Worm (Caenorhabditis elegans) whole organism, mixed stage, embryonic: ENCODE results near the gene clc-28.
"Not testable (repeated sequence)": the region's sequence is repeated elsewhere in the genome, so short reads cannot be mapped to it uniquely, and the experiment has no call there.

Experiments
- M03D4.4 ChIP-seq: sonication (generic microtip); optimal IDR thresholded peaks from 2 replicates; lab custom pipeline; 2017; ENCODE audit warnings: mild to moderate bottlenecking, missing genetic modification characterization, missing compliant biosample characterization
- bed-3 ChIP-seq: fragments of 200-800 bp; sonication (Bioruptor generic); optimal IDR thresholded peaks from 3 replicates; lab custom pipeline; 2018; ENCODE audit warnings: mild to moderate bottlenecking, missing genetic modification characterization, moderate library complexity, missing compliant biosample characterization
- blmp-1 ChIP-seq: fragments of 150-350 bp; optimal IDR thresholded peaks from 2 replicates; lab custom pipeline; 2014; ENCODE audit warnings: missing biosample characterization, missing genetic modification characterization
- ceh-39 ChIP-seq: fragments of 150-350 bp; optimal IDR thresholded peaks from 2 replicates; lab custom pipeline; 2014; ENCODE audit warnings: missing biosample characterization, missing genetic modification characterization
- ceh-43 ChIP-seq: fragments of 200-800 bp; sonication (Bioruptor generic); optimal IDR thresholded peaks from 2 replicates; lab custom pipeline; 2018; ENCODE audit warnings: mild to moderate bottlenecking, missing genetic modification characterization, moderate library complexity, missing compliant biosample characterization
- ceh-83 ChIP-seq: fragments of 200-800 bp; sonication (Bioruptor generic); optimal IDR thresholded peaks from 2 replicates; lab custom pipeline; 2018; ENCODE audit warnings: mild to moderate bottlenecking, missing genetic modification characterization, missing compliant biosample characterization
- ces-1 ChIP-seq: fragments of 150-350 bp; optimal IDR thresholded peaks from 2 replicates; lab custom pipeline; 2014; ENCODE audit warnings: missing biosample characterization, missing genetic modification reagents, missing genetic modification characterization
- cnd-1 ChIP-seq: fragments of 200-800 bp; sonication (Bioruptor generic); optimal IDR thresholded peaks from 2 replicates; lab custom pipeline; 2018; ENCODE audit warnings: mild to moderate bottlenecking, missing genetic modification characterization, missing compliant biosample characterization
- drap-1 ChIP-seq: fragments of 200-800 bp; sonication (Bioruptor generic); optimal IDR thresholded peaks from 3 replicates; lab custom pipeline; 2018; ENCODE audit warnings: mild to moderate bottlenecking, missing genetic modification characterization, missing compliant biosample characterization
- elt-1 ChIP-seq: sonication (generic microtip); optimal IDR thresholded peaks from 2 replicates; lab custom pipeline; 2017; ENCODE audit warnings: missing genetic modification characterization, mild to moderate bottlenecking, missing compliant biosample characterization, antibody characterized with exemption, moderate library complexity, borderline replicate concordance; ENCODE audit not compliant: insufficient read depth
- elt-3 ChIP-seq: fragments of 150-350 bp; optimal IDR thresholded peaks from 2 replicates; lab custom pipeline; 2014; ENCODE audit warnings: missing biosample characterization, missing genetic modification characterization
- flh-1 ChIP-seq: fragments of 200-800 bp; sonication (Bioruptor generic); optimal IDR thresholded peaks from 2 replicates; lab custom pipeline; 2018; ENCODE audit warnings: mild to moderate bottlenecking, missing genetic modification characterization, moderate library complexity, missing compliant biosample characterization
- ham-2 ChIP-seq: fragments of 200-800 bp; sonication (Bioruptor generic); optimal IDR thresholded peaks from 2 replicates; lab custom pipeline; 2018; ENCODE audit warnings: mild to moderate bottlenecking, missing genetic modification characterization, missing compliant biosample characterization
- hlh-1 ChIP-seq: fragments of 150-350 bp; optimal IDR thresholded peaks from 2 replicates; lab custom pipeline; 2014; ENCODE audit warnings: missing biosample characterization, missing genetic modification reagents, missing genetic modification characterization
- lin-13 ChIP-seq: fragments of 150-350 bp; optimal IDR thresholded peaks from 2 replicates; lab custom pipeline; 2014; ENCODE audit warnings: missing biosample characterization, missing genetic modification characterization
- lsy-2 ChIP-seq: fragments of 150-350 bp; optimal IDR thresholded peaks from 2 replicates; lab custom pipeline; 2014; ENCODE audit warnings: missing biosample characterization, missing genetic modification characterization
- mep-1 ChIP-seq: fragments of 150-350 bp; optimal IDR thresholded peaks from 2 replicates; lab custom pipeline; 2017; ENCODE audit warnings: missing biosample characterization, missing genetic modification reagents, missing genetic modification characterization, inconsistent platforms
- mls-2 ChIP-seq: sonication (generic microtip); optimal IDR thresholded peaks from 2 replicates; lab custom pipeline; 2016; ENCODE audit warnings: mild to moderate bottlenecking, missing genetic modification characterization, moderate library complexity, missing compliant biosample characterization
- nhr-12 ChIP-seq: fragments of 150-350 bp; optimal IDR thresholded peaks from 2 replicates; lab custom pipeline; 2014; ENCODE audit warnings: missing biosample characterization, missing genetic modification characterization
- nhr-237 ChIP-seq: fragments of 150-350 bp; optimal IDR thresholded peaks from 2 replicates; lab custom pipeline; 2014; ENCODE audit warnings: missing biosample characterization, missing genetic modification characterization
- nhr-28 ChIP-seq: fragments of 150-350 bp; optimal IDR thresholded peaks from 2 replicates; lab custom pipeline; 2014; ENCODE audit warnings: missing biosample characterization, missing genetic modification characterization
- nhr-76 ChIP-seq: sonication (generic microtip); optimal IDR thresholded peaks from 2 replicates; lab custom pipeline; 2017; ENCODE audit warnings: missing biosample characterization, missing genetic modification characterization
- pha-4 ChIP-seq: fragments of 150-350 bp; optimal IDR thresholded peaks from 2 replicates; lab custom pipeline; 2018; ENCODE audit warnings: missing biosample characterization, missing genetic modification reagents, missing genetic modification characterization
- sem-2 ChIP-seq: fragments of 200-800 bp; sonication (Bioruptor generic); optimal IDR thresholded peaks from 2 replicates; lab custom pipeline; 2018; ENCODE audit warnings: mild to moderate bottlenecking, missing genetic modification characterization, missing compliant biosample characterization
- snpc-4 ChIP-seq: fragments of 150-350 bp; optimal IDR thresholded peaks from 2 replicates; lab custom pipeline; 2014; ENCODE audit warnings: missing biosample characterization, missing genetic modification characterization
- sptf-1 ChIP-seq: sonication (generic microtip); optimal IDR thresholded peaks from 2 replicates; lab custom pipeline; 2017; ENCODE audit warnings: mild to moderate bottlenecking, missing genetic modification characterization, moderate library complexity, missing compliant biosample characterization
- tbx-8 ChIP-seq: fragments of 200-800 bp; sonication (Bioruptor generic); optimal IDR thresholded peaks from 2 replicates; lab custom pipeline; 2018; ENCODE audit warnings: mild to moderate bottlenecking, missing genetic modification characterization, moderate library complexity, missing compliant biosample characterization
- unc-120 ChIP-seq: sonication (generic microtip); optimal IDR thresholded peaks from 2 replicates; lab custom pipeline; 2017; ENCODE audit warnings: missing genetic modification characterization, missing compliant biosample characterization; ENCODE audit not compliant: poor library complexity, severe bottlenecking
- unc-39 ChIP-seq: fragments of 150-350 bp; optimal IDR thresholded peaks from 2 replicates; lab custom pipeline; 2014; ENCODE audit warnings: missing biosample characterization, missing genetic modification characterization
- unc-62 ChIP-seq: fragments of 150-350 bp; optimal IDR thresholded peaks from 2 replicates; lab custom pipeline; 2014; ENCODE audit warnings: missing biosample characterization, missing genetic modification reagents, missing genetic modification characterization
- zip-8 ChIP-seq: fragments of 150-350 bp; optimal IDR thresholded peaks from 2 replicates; lab custom pipeline; 2014; ENCODE audit warnings: missing biosample characterization, missing genetic modification characterization
- ztf-11 ChIP-seq: fragments of 150-350 bp; optimal IDR thresholded peaks from 2 replicates; lab custom pipeline; 2014; ENCODE audit warnings: missing biosample characterization, missing genetic modification characterization

The clc-28 gene

ce11 chrIII:8339372-8339771 lies at the start of gene clc-28:
clc-28 (minus strand) TSS chrIII:8339472.
- TF ChIP-seq ztf-11, nhr-28, lsy-2 (tag; lab: Kevin White, UChicago): not testable (repeated sequence)

ce11 chrIII:8380645-8381044 lies 41.4 kb upstream of the clc-28 start, which contains the start of gene R05D3.12:
R05D3.12 (plus strand) TSS chrIII:8380945.
- no peak for TF ChIP-seq nhr-12 (tag; lab: Kevin White, UChicago)
- no peak for TF ChIP-seq nhr-76 (tag; lab: Kevin White, UChicago)
- TF ChIP-seq tbx-8, result no peak
- no peak for TF ChIP-seq ztf-11 (tag; lab: Kevin White, UChicago)
- TF ChIP-seq unc-120 (tag; lab: Kevin White, UChicago), result no peak
- TF ChIP-seq, all 35 proteins: peak for 0

ce11 chrIII:8375000-8375399 lies 35.7 kb upstream of the clc-28 start, which contains the start of gene met-2:
met-2 (plus strand) TSS chrIII:8375300.
- TF ChIP-seq pha-4 (no peak), blmp-1 (tag; lab: Kevin White, UChicago) (no peak), ztf-11 (tag; lab: Kevin White, UChicago) (no peak), nhr-12 (tag; lab: Kevin White, UChicago) (no peak), mls-2 (tag; lab: Kevin White, UChicago) (no peak), lsy-2 (tag; lab: Kevin White, UChicago) (no peak), nhr-76 (tag; lab: Kevin White, UChicago) (no peak), nhr-237 (tag; lab: Kevin White, UChicago) (no peak), elt-1 (tag; lab: Kevin White, UChicago) (no peak), drap-1 (GFP tag; lab: Kevin White, UChicago) (no peak)
- TF ChIP-seq, all 35 proteins: peak for 0

- TF ChIP-seq lin-13 (tag; lab: Kevin White, UChicago) (no peak), elt-3 (tag; lab: Kevin White, UChicago) (no peak), ceh-83 (GFP tag; lab: Kevin White, UChicago) (no peak), unc-120 (tag; lab: Kevin White, UChicago) (no peak), unc-62 (GFP tag; lab: Kevin White, UChicago) (no peak), tbx-8 (no peak), lsy-2 (tag; lab: Kevin White, UChicago) (no peak), ceh-43 (GFP tag; lab: Kevin White, UChicago) (no peak)
- TF ChIP-seq, all 35 proteins: peak for 0
Observed at ce11 chrIII:8371595-8372305, 32.5 kb upstream of the clc-28 start, which contains the start of gene lmbr-1. lmbr-1 (plus strand) TSS chrIII:8372255.

DNA sequence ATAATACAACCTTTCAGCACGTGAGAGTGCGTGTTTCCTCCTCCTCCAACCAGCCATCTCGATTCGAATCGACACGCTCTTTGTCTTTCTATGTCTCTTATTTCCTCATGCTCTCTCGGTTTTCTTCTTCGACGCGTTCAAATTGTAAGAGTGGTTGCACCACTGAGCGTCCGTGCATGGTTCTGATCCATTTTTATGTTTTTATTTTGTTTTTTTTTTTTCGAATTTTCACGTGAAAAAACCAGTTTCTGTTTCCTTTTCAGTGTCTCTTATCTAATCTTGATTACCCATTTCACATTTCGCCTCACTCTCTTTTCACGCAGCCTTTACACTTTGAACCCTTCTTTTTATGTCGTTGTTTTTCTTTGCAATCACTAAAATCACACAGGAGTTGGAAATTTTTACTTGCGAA lies 31.6 kb upstream of the clc-28 start:
- no peak for TF ChIP-seq sem-2 (GFP tag; lab: Kevin White, UChicago)
- no peak for TF ChIP-seq elt-3 (tag; lab: Kevin White, UChicago)
- no peak for TF ChIP-seq ceh-43 (GFP tag; lab: Kevin White, UChicago)
- TF ChIP-seq nhr-28 (tag; lab: Kevin White, UChicago), result no peak
- no peak for TF ChIP-seq ceh-39 (tag; lab: Kevin White, UChicago)
- no peak for TF ChIP-seq zip-8
- no peak for TF ChIP-seq mep-1 (tag; lab: Kevin White, UChicago)
- TF ChIP-seq bed-3 (GFP tag; lab: Kevin White, UChicago), result no peak
- TF ChIP-seq ham-2, result no peak
- TF ChIP-seq nhr-237 (tag; lab: Kevin White, UChicago), result no peak
- no peak for TF ChIP-seq drap-1 (GFP tag; lab: Kevin White, UChicago)
- TF ChIP-seq nhr-76 (tag; lab: Kevin White, UChicago), result no peak
- no peak for TF ChIP-seq M03D4.4 (tag; lab: Kevin White, UChicago)

- TF ChIP-seq nhr-237 (tag; lab: Kevin White, UChicago) (no peak), lin-13 (tag; lab: Kevin White, UChicago) (no peak), hlh-1 (tag; lab: Kevin White, UChicago) (no peak), unc-39 (tag; lab: Kevin White, UChicago) (no peak), cnd-1 (no peak), flh-1 (GFP tag; lab: Kevin White, UChicago) (no peak), ces-1 (no peak), sptf-1 (tag; lab: Kevin White, UChicago) (no peak), drap-1 (GFP tag; lab: Kevin White, UChicago) (no peak), snpc-4 (tag; lab: Kevin White, UChicago) (no peak)
Observed at ce11 chrIII:8370188-8370587, 30.9 kb upstream of the clc-28 start.
